Worm (Caenorhabditis elegans) whole organism, young adult: ENCODE measurements around the gene uncp-18.

ENCODE experiments used
- T07F8.4 ChIP-seq: sonication (generic microtip); optimal IDR thresholded peaks from 2 replicates; lab custom pipeline; 2016; ENCODE audit warnings: mild to moderate bottlenecking, missing genetic modification characterization, moderate library complexity, missing compliant biosample characterization
- T26A5.8 ChIP-seq: sonication (generic microtip); optimal IDR thresholded peaks from 2 replicates; lab custom pipeline; 2016; ENCODE audit warnings: missing genetic modification characterization, missing compliant biosample characterization
- ama-1 ChIP-seq, 3 experiments: fragments of 150-350 bp in 1 of 3; sonication (generic microtip) in 2 of 3; optimal IDR thresholded peaks; 2 replicates each; lab custom pipeline; 2014 to 2018; ENCODE audit warnings: missing biosample characterization in 2 of 3, missing genetic modification characterization in 2 of 3, missing genetic modification reagents in 2 of 3
- attf-6 ChIP-seq: fragments of 200-800 bp; sonication (Bioruptor generic); IDR thresholded peaks from 2 replicates; pipeline ENCODE4 v1.3.6; 2022; ENCODE audit warnings: missing genetic modification reagents, missing genetic modification characterization, missing compliant biosample characterization
- bed-2 ChIP-seq: fragments of 200-800 bp; sonication (Bioruptor generic); IDR thresholded peaks from 2 replicates; pipeline ENCODE4 v1.3.6; 2022; ENCODE audit warnings: missing genetic modification reagents, missing genetic modification characterization, missing compliant biosample characterization
- hmg-1.2 ChIP-seq: fragments of 200-800 bp; sonication (Bioruptor generic); IDR thresholded peaks from 2 replicates; pipeline ENCODE4 v1.3.6; 2022; ENCODE audit warnings: missing genetic modification reagents, missing genetic modification characterization, missing compliant biosample characterization
- hmg-20 ChIP-seq: fragments of 200-800 bp; sonication (Bioruptor generic); IDR thresholded peaks from 2 replicates; pipeline ENCODE4 v1.3.6; 2022; ENCODE audit warnings: missing genetic modification reagents, missing genetic modification characterization, missing compliant biosample characterization
- madf-3 ChIP-seq: fragments of 200-800 bp; sonication (Bioruptor generic); IDR thresholded peaks from 2 replicates; pipeline ENCODE4 v1.3.6; 2022; ENCODE audit warnings: missing genetic modification reagents, missing genetic modification characterization, missing compliant biosample characterization
- nhr-80 ChIP-seq: sonication (generic microtip); optimal IDR thresholded peaks from 2 replicates; lab custom pipeline; 2016; ENCODE audit warnings: missing genetic modification characterization, missing compliant biosample characterization
- nhr-90 ChIP-seq: sonication (generic microtip); optimal IDR thresholded peaks from 2 replicates; lab custom pipeline; 2016; ENCODE audit warnings: missing genotype, mild to moderate bottlenecking, missing genetic modification characterization, missing compliant biosample characterization
- rpc-1 ChIP-seq, 2 experiments: fragments of 150-350 bp in 1 of 2; sonication (generic microtip) in 1 of 2; optimal IDR thresholded peaks; 2 replicates each; lab custom pipeline; 2014 to 2018; ENCODE audit warnings: missing biosample characterization in 1 of 2, missing genetic modification characterization in 1 of 2, missing genetic modification reagents in 1 of 2, missing genotype in 1 of 2
- snpc-1.3 ChIP-seq: sonication (generic microtip); optimal IDR thresholded peaks from 2 replicates; lab custom pipeline; 2017; ENCODE audit warnings: missing genetic modification characterization, mild to moderate bottlenecking, missing compliant biosample characterization, antibody characterized with exemption, moderate library complexity, missing genotype, missing genetic modification reagents; ENCODE audit not compliant: insufficient read depth

ce11 chrIV:427100-427908 lies 36.9 kb downstream of the uncp-18 start:
- no peak for TF ChIP-seq hmg-20 (GFP tag; lab: Robert Waterston, UW)
- no peak for TF ChIP-seq ama-1 (optimal IDR thresholded peaks at IDR 0.05; lab: Kevin White, UChicago)
- TF ChIP-seq ama-1 (GFP tag; optimal IDR thresholded peaks at IDR 0.05; lab: Kevin White, UChicago): peak; percentile 34 to 83
- no peak; the same call in 1 of the 2 replicates for TF ChIP-seq hmg-1.2
- no peak for TF ChIP-seq nhr-90 (tag; lab: Kevin White, UChicago)
- no peak for TF ChIP-seq nhr-80
- no peak for TF ChIP-seq T07F8.4 (tag; lab: Kevin White, UChicago)
- 0 out of 2 replicates have a peak, but pooled peaks have one; percentile 53 for TF ChIP-seq attf-6
- peak; percentile 16 for TF ChIP-seq snpc-1.3 (tag; lab: Kevin White, UChicago)
- TF ChIP-seq rpc-1 (optimal IDR thresholded peaks at IDR 0.05; lab: Kevin White, UChicago): no peak
- TF ChIP-seq rpc-1 (tag; optimal IDR thresholded peaks at IDR 0.05; lab: Kevin White, UChicago): no peak
- no peak for TF ChIP-seq bed-2 (GFP tag; lab: Robert Waterston, UW)
- TF ChIP-seq madf-3: peak; percentile 66; the same call in 1 of the 2 replicates
- no peak for TF ChIP-seq T26A5.8
